Fruit fly (Drosophila melanogaster) Kc167 (cell line): ENCODE data around the gene CG43057.

Experiments
- h ChIP-seq: fragments of >200 bp; optimal IDR thresholded peaks from 3 replicates; lab custom pipeline; 2018; ENCODE audit warnings: missing external identifiers
- ttk ChIP-seq: sonication (Bioruptor generic); optimal IDR thresholded peaks from 2 replicates; lab custom pipeline; 2017; ENCODE audit warnings: missing external identifiers

- TF ChIP-seq ttk (no peak), h (no peak)
Measured at dm6 chr2L:8280225-8280624, 36.4 kb upstream of the CG43057 start.
